Fruit fly (Drosophila melanogaster) whole organism, embryonic: ENCODE measurements around the gene tbrd-1.

Experiments used
- BEAF-32 ChIP-seq: fragments of 200-800 bp; sonication (Bioruptor generic); optimal IDR thresholded peaks from 3 replicates; lab custom pipeline; 2017; ENCODE audit warnings: missing biosample characterization, missing genetic modification characterization, mild to moderate bottlenecking, moderate library complexity, missing genetic modification reagents
- BtbVII ChIP-seq: fragments of 200-800 bp; sonication (Bioruptor generic); optimal IDR thresholded peaks from 3 replicates; lab custom pipeline; 2017; ENCODE audit warnings: missing biosample characterization, mild to moderate bottlenecking, missing genetic modification characterization
- CG10209 ChIP-seq: fragments of 200-800 bp; sonication (Bioruptor generic); optimal IDR thresholded peaks from 3 replicates; lab custom pipeline; 2017; ENCODE audit warnings: missing biosample characterization, mild to moderate bottlenecking, missing genetic modification characterization, missing genetic modification reagents
- CG10431 ChIP-seq: fragments of 200-800 bp; sonication (Bioruptor generic); optimal IDR thresholded peaks from 3 replicates; lab custom pipeline; 2018; ENCODE audit warnings: missing biosample characterization, mild to moderate bottlenecking, missing genetic modification characterization
- CG11398 ChIP-seq: fragments of 200-800 bp; sonication (Bioruptor generic); optimal IDR thresholded peaks from 2 replicates; lab custom pipeline; 2016; ENCODE audit warnings: missing biosample characterization, missing genetic modification characterization
- CG11560 ChIP-seq: fragments of 200-800 bp; sonication (Bioruptor generic); IDR thresholded peaks from 3 replicates; pipeline ENCODE4 v1.3.6; 2022; ENCODE audit warnings: missing biosample characterization, missing genetic modification characterization
- CG12659 ChIP-seq: fragments of 200-800 bp; sonication (Bioruptor generic); optimal IDR thresholded peaks from 3 replicates; lab custom pipeline; 2017; ENCODE audit warnings: mild to moderate bottlenecking, missing biosample characterization, missing genetic modification reagents, missing genetic modification characterization
- CG13624 ChIP-seq: fragments of 200-800 bp; sonication (Bioruptor generic); optimal IDR thresholded peaks from 2 replicates; lab custom pipeline; 2016; ENCODE audit warnings: missing biosample characterization, missing genetic modification characterization
- CG15073 ChIP-seq: fragments of 200-800 bp; sonication (Bioruptor generic); optimal IDR thresholded peaks from 2 replicates; lab custom pipeline; 2016; ENCODE audit warnings: missing biosample characterization, missing genetic modification characterization
- CG15514 ChIP-seq: fragments of 200-800 bp; sonication (Bioruptor generic); optimal IDR thresholded peaks from 3 replicates; lab custom pipeline; 2017; ENCODE audit warnings: missing biosample characterization, missing genetic modification characterization, mild to moderate bottlenecking, moderate library complexity, missing genetic modification reagents
- CG1603 ChIP-seq: fragments of 200-800 bp; sonication (Bioruptor generic); optimal IDR thresholded peaks from 2 replicates; lab custom pipeline; 2019; ENCODE audit warnings: missing biosample characterization, mild to moderate bottlenecking, missing genetic modification characterization, moderate library complexity
- CG1647 ChIP-seq: fragments of 200-800 bp; sonication (Bioruptor generic); optimal IDR thresholded peaks from 3 replicates; lab custom pipeline; 2016; ENCODE audit warnings: missing biosample characterization, missing genetic modification characterization
- CG1832 ChIP-seq: fragments of 200-800 bp; sonication (Bioruptor generic); optimal IDR thresholded peaks from 2 replicates; lab custom pipeline; 2017; ENCODE audit warnings: missing biosample characterization, mild to moderate bottlenecking, missing genetic modification characterization, inconsistent platforms
- CG18764 ChIP-seq: fragments of 200-800 bp; sonication (Bioruptor generic); optimal IDR thresholded peaks from 3 replicates; lab custom pipeline; 2016; ENCODE audit warnings: missing biosample characterization, missing genetic modification characterization
- CG2129 ChIP-seq: fragments of 200-800 bp; sonication (Bioruptor generic); IDR thresholded peaks from 2 replicates; pipeline ENCODE4 v1.3.6; 2022; ENCODE audit warnings: missing biosample characterization, missing genetic modification characterization; ENCODE audit not compliant: partially characterized antibody
- CG2199 ChIP-seq: fragments of 200-800 bp; sonication (Bioruptor generic); IDR thresholded peaks from 3 replicates; pipeline ENCODE4 v1.3.6; 2022; ENCODE audit warnings: missing biosample characterization, missing genetic modification characterization
- CG30431 ChIP-seq: fragments of 200-800 bp; sonication (Bioruptor generic); optimal IDR thresholded peaks from 2 replicates; lab custom pipeline; 2017; ENCODE audit warnings: missing biosample characterization, missing genetic modification characterization
- CG3407 ChIP-seq: fragments of 200-800 bp; sonication (Bioruptor generic); optimal IDR thresholded peaks from 2 replicates; lab custom pipeline; 2018; ENCODE audit warnings: missing biosample characterization, mild to moderate bottlenecking, missing genetic modification characterization
- CG3726 ChIP-seq: fragments of 200-800 bp; sonication (Bioruptor generic); IDR thresholded peaks from 3 replicates; pipeline ENCODE4, ENCODE4 v1.3.6; 2022; ENCODE audit warnings: missing biosample characterization, missing genetic modification characterization
- CG7839 ChIP-seq: fragments of 200-800 bp; sonication (Bioruptor generic); optimal IDR thresholded peaks from 3 replicates; lab custom pipeline; 2018; ENCODE audit warnings: missing biosample characterization, mild to moderate bottlenecking, missing genetic modification characterization, moderate library complexity
- CG9817 ChIP-seq: fragments of 200-800 bp; sonication (Bioruptor generic); optimal IDR thresholded peaks from 2 replicates; lab custom pipeline; 2018; ENCODE audit warnings: missing biosample characterization, mild to moderate bottlenecking, missing genetic modification characterization, moderate library complexity
- CG9876 ChIP-seq: fragments of 200-800 bp; sonication (Bioruptor generic); optimal IDR thresholded peaks from 2 replicates; lab custom pipeline; 2016; ENCODE audit warnings: missing biosample characterization, missing genetic modification characterization
- Chrac-16 ChIP-seq: fragments of 200-800 bp; sonication (Bioruptor generic); optimal IDR thresholded peaks from 3 replicates; lab custom pipeline; 2016; ENCODE audit warnings: missing biosample characterization, missing genetic modification characterization
- E2f2 ChIP-seq: fragments of 200-800 bp; sonication (Bioruptor generic); IDR thresholded peaks from 2 replicates; pipeline ENCODE4 v1.3.6; 2022; ENCODE audit warnings: missing biosample characterization, missing genetic modification characterization
- Elba2 ChIP-seq: fragments of 200-800 bp; sonication (Bioruptor generic); optimal IDR thresholded peaks from 3 replicates; lab custom pipeline; 2016; ENCODE audit warnings: missing biosample characterization, missing genetic modification characterization
- Fer1 ChIP-seq: fragments of 200-800 bp; sonication (Bioruptor generic); optimal IDR thresholded peaks from 2 replicates; lab custom pipeline; 2017; ENCODE audit warnings: missing biosample characterization, mild to moderate bottlenecking, missing genetic modification characterization
- HLH4C ChIP-seq: fragments of 200-800 bp; sonication (Bioruptor generic); IDR thresholded peaks from 3 replicates; pipeline ENCODE4 v1.3.6; 2022; ENCODE audit warnings: missing biosample characterization, missing genetic modification characterization; ENCODE audit not compliant: partially characterized antibody
- HLHmδ ChIP-seq: fragments of 200-800 bp; sonication (Bioruptor generic); optimal IDR thresholded peaks from 2 replicates; lab custom pipeline; 2018; ENCODE audit warnings: missing biosample characterization, mild to moderate bottlenecking, missing genetic modification characterization, moderate library complexity
- Mes4 ChIP-seq: fragments of 200-800 bp; sonication (Bioruptor generic); optimal IDR thresholded peaks from 2 replicates; lab custom pipeline; 2016; ENCODE audit warnings: missing biosample characterization, missing genetic modification characterization
- Myb ChIP-seq: fragments of 200-800 bp; sonication (Bioruptor generic); optimal IDR thresholded peaks from 2 replicates; lab custom pipeline; 2016; ENCODE audit warnings: missing biosample characterization, missing genetic modification characterization
- NFAT ChIP-seq: fragments of 200-800 bp; sonication (Bioruptor generic); IDR thresholded peaks from 2 replicates; pipeline ENCODE4 v1.3.6; 2022; ENCODE audit warnings: missing biosample characterization, missing genetic modification characterization
- Nf-YA ChIP-seq: fragments of 200-800 bp; sonication (Bioruptor generic); IDR thresholded peaks from 2 replicates; pipeline ENCODE4 v1.3.6; 2022; ENCODE audit warnings: missing biosample characterization, missing genetic modification characterization
- Rfx ChIP-seq: fragments of 200-800 bp; sonication (Bioruptor generic); IDR thresholded peaks from 2 replicates; pipeline ENCODE4 v1.3.6; 2022; ENCODE audit warnings: missing biosample characterization, missing genetic modification characterization
- Side ChIP-seq: fragments of 200-800 bp; sonication (Bioruptor generic); optimal IDR thresholded peaks from 2 replicates; lab custom pipeline; 2016; ENCODE audit warnings: missing biosample characterization, missing genetic modification characterization
- Six4 ChIP-seq: fragments of 200-800 bp; sonication (Bioruptor generic); optimal IDR thresholded peaks from 2 replicates; lab custom pipeline; 2016; ENCODE audit warnings: missing biosample characterization, missing genetic modification characterization
- Sox102F ChIP-seq: fragments of 200-800 bp; sonication (Bioruptor generic); optimal IDR thresholded peaks from 2 replicates; lab custom pipeline; 2018; ENCODE audit warnings: missing biosample characterization, mild to moderate bottlenecking, missing genetic modification characterization, moderate library complexity
- Sry-β ChIP-seq: fragments of 200-800 bp; sonication (Bioruptor generic); optimal IDR thresholded peaks from 2 replicates; lab custom pipeline; 2018; ENCODE audit warnings: missing biosample characterization, mild to moderate bottlenecking, missing genetic modification characterization, moderate library complexity
- TFAM ChIP-seq: fragments of 200-800 bp; sonication (Bioruptor generic); optimal IDR thresholded peaks from 2 replicates; lab custom pipeline; 2017; ENCODE audit warnings: missing biosample characterization, missing genetic modification characterization, inconsistent platforms
- ato ChIP-seq: fragments of 200-800 bp; sonication (Bioruptor generic); IDR thresholded peaks from 2 replicates; pipeline ENCODE4 v1.3.6; 2022; ENCODE audit warnings: missing biosample characterization, missing genetic modification characterization; ENCODE audit not compliant: partially characterized antibody
- bab2 ChIP-seq: fragments of 200-800 bp; sonication (Bioruptor generic); optimal IDR thresholded peaks from 2 replicates; lab custom pipeline; 2016; ENCODE audit warnings: missing biosample characterization, missing genetic modification characterization
- dimm ChIP-seq: fragments of 200-800 bp; sonication (Bioruptor generic); IDR thresholded peaks from 2 replicates; pipeline ENCODE4 v1.3.6; 2022; ENCODE audit warnings: missing biosample characterization, missing genetic modification characterization
- en ChIP-seq: fragments of 200-800 bp; sonication (Bioruptor generic); optimal IDR thresholded peaks from 2 replicates; lab custom pipeline; 2016; ENCODE audit warnings: missing biosample characterization, missing genetic modification characterization
- ewg ChIP-seq: fragments of 200-800 bp; sonication (Bioruptor generic); optimal IDR thresholded peaks from 3 replicates; lab custom pipeline; 2017; ENCODE audit warnings: mild to moderate bottlenecking, missing biosample characterization, missing genetic modification reagents, missing genetic modification characterization
- grn ChIP-seq: fragments of 200-800 bp; sonication (Bioruptor generic); optimal IDR thresholded peaks from 3 replicates; lab custom pipeline; 2017; ENCODE audit warnings: missing biosample characterization, missing genetic modification characterization
- kay ChIP-seq: fragments of 200-800 bp; sonication (Bioruptor generic); optimal IDR thresholded peaks from 2 replicates; lab custom pipeline; 2016; ENCODE audit warnings: missing biosample characterization, missing genetic modification characterization
- ken ChIP-seq: fragments of 200-800 bp; sonication (Bioruptor generic); IDR thresholded peaks from 3 replicates; pipeline ENCODE4 v1.3.6; 2022; ENCODE audit warnings: missing biosample characterization, missing genetic modification characterization
- pnt ChIP-seq: fragments of 200-800 bp; sonication (Bioruptor generic); optimal IDR thresholded peaks from 3 replicates; lab custom pipeline; 2016; ENCODE audit warnings: missing biosample characterization, missing genetic modification characterization
- psq ChIP-seq: fragments of 200-800 bp; sonication (Bioruptor generic); optimal IDR thresholded peaks from 2 replicates; lab custom pipeline; 2017; ENCODE audit warnings: missing biosample characterization, missing genetic modification characterization
- row ChIP-seq: fragments of 200-800 bp; sonication (Bioruptor generic); IDR thresholded peaks from 3 replicates; pipeline ENCODE4 v1.3.6; 2022; ENCODE audit warnings: missing biosample characterization, missing genetic modification characterization
- sim ChIP-seq: fragments of 200-800 bp; sonication (Bioruptor generic); IDR thresholded peaks from 2 replicates; pipeline ENCODE4 v1.3.6; 2022; ENCODE audit warnings: missing biosample characterization, missing genetic modification characterization
- tin ChIP-seq: fragments of 200-800 bp; sonication (Bioruptor generic); optimal IDR thresholded peaks from 3 replicates; lab custom pipeline; 2016; ENCODE audit warnings: missing biosample characterization, missing genetic modification characterization
- toy ChIP-seq: fragments of 200-800 bp; sonication (Bioruptor generic); IDR thresholded peaks from 2 replicates; pipeline ENCODE4 v1.3.6; 2022; ENCODE audit warnings: missing biosample characterization, missing genetic modification characterization
- twi ChIP-seq: fragments of 200-800 bp; optimal IDR thresholded peaks from 2 replicates; lab custom pipeline; 2019; ENCODE audit warnings: missing biosample characterization, mild to moderate bottlenecking, missing genetic modification characterization, moderate library complexity
- vvl ChIP-seq: fragments of 200-800 bp; sonication (Bioruptor generic); IDR thresholded peaks from 2 replicates; pipeline ENCODE4 v1.3.6; 2022; ENCODE audit warnings: missing biosample characterization, missing genetic modification characterization

Gene tbrd-1

DNA sequence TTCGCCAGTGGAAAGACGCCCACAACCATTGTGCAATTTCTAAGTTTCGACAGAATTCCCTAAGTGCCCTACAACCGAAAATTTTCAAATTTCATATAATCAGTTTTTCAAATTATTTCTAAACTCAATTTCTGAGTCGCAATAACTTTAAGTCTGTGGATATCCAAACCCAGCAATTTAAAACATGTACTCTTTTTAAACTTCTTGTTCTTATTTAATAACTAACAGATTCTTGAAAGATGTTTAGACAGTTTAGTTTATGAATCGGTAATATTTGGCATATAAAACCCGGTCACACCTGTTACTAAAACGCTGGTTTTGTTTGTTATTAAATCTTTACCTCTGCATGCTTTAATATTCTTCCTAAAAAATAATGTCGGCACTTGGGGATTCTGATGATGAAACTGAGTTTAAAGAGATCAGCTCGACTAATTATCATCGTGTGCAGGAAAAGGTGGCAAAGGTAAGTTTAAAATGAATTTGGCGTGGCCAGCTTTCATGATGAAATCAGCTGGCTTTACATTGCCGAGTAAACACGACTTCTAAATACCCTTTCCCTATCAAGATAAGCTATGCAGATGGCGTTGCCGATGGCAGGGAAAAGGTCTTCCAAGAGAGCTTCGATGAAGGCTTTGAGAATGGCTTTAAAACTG is 35.7 kb upstream of the tbrd-1 start, which contains the start of the genes CG43998, CG43999 and CG31142 (continued):
- TF ChIP-seq toy, result no peak
- TF ChIP-seq TFAM (GFP tag; lab: Kevin White, UChicago), result no peak
- TF ChIP-seq CG10209 (GFP tag; lab: Kevin White, UChicago), result no peak
- TF ChIP-seq Elba2, result no peak
- peak; percentile 32 for TF ChIP-seq E2f2 (GFP tag; lab: Robert Waterston, UW)
- no peak for TF ChIP-seq CG9876 (GFP tag; lab: Kevin White, UChicago)
- no peak for TF ChIP-seq pnt
- no peak for TF ChIP-seq vvl (GFP tag; lab: Robert Waterston, UW)
- TF ChIP-seq CG2129 (GFP tag; lab: Robert Waterston, UW), result no peak
- TF ChIP-seq tin, result no peak
- TF ChIP-seq CG15073 (GFP tag; lab: Kevin White, UChicago), result no peak
- no peak for TF ChIP-seq ewg (GFP tag; lab: Kevin White, UChicago)
- no peak for TF ChIP-seq Six4
- no peak for TF ChIP-seq HLH4C (GFP tag; lab: Robert Waterston, UW)
- TF ChIP-seq Sox102F (GFP tag; lab: Kevin White, UChicago), result no peak
- no peak for TF ChIP-seq CG30431
- no peak for TF ChIP-seq CG13624
- no peak for TF ChIP-seq sim (GFP tag; lab: Robert Waterston, UW)
- no peak for TF ChIP-seq Chrac-16
- peak; percentile 41 for TF ChIP-seq Myb (GFP tag; lab: Kevin White, UChicago)
- no peak for TF ChIP-seq grn
- no peak for TF ChIP-seq en (GFP tag; lab: Kevin White, UChicago)
- TF ChIP-seq CG7839, result no peak
- no peak for TF ChIP-seq CG11560 (tag; lab: Robert Waterston, UW)
- TF ChIP-seq dimm (GFP tag; lab: Robert Waterston, UW), result no peak
- no peak for TF ChIP-seq CG1832 (GFP tag; lab: Kevin White, UChicago)
- TF ChIP-seq Mes4 (GFP tag; lab: Kevin White, UChicago), result no peak
- no peak for TF ChIP-seq CG11398 (GFP tag; lab: Kevin White, UChicago)
- TF ChIP-seq CG3726 (GFP tag; lab: Robert Waterston, UW), result no peak
- TF ChIP-seq CG1603, result no peak
- TF ChIP-seq Fer1, result no peak
- TF ChIP-seq ato (GFP tag; lab: Robert Waterston, UW), result no peak
- TF ChIP-seq CG10431, result no peak
- no peak for TF ChIP-seq twi (tag; lab: Kevin White, UChicago)
- no peak for TF ChIP-seq psq
- TF ChIP-seq CG1647, result no peak
- no peak for TF ChIP-seq CG3407 (GFP tag; lab: Kevin White, UChicago)
- TF ChIP-seq HLHmδ (GFP tag; lab: Kevin White, UChicago), result no peak
- no peak for TF ChIP-seq CG2199 (GFP tag; lab: Robert Waterston, UW)
- no peak for TF ChIP-seq CG18764
- no peak for TF ChIP-seq Sry-β (GFP tag; lab: Kevin White, UChicago)
- no peak for TF ChIP-seq Rfx

DNA sequence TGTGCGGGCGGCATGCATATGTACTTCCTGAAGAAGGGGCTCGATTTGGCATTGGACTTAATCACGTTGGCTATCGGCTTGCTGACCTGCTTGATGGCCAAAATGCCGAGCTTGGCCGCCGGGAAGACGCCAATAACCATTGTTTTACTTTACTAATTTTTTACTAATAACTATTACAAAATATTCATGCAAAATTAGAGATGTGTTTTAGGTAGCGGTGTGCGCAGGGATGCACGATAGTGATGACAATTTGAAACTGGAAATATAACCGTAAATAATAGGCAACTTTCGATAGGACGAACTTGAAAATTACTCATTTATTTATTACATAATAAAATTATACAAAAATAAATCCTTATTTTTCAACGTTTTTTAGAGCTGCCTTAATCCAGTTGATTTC is 34.1 kb upstream of the tbrd-1 start, which contains the start of gene CG13601:
Gene CG13601, minus strand, starts transcription at position 206 of the 400 bp plus-strand sequence.
- TF ChIP-seq bab2 (GFP tag; lab: Kevin White, UChicago) (no peak), ken (GFP tag; lab: Robert Waterston, UW) (no peak), CG12659 (GFP tag; lab: Kevin White, UChicago) (peak; percentile 50), BEAF-32 (GFP tag; lab: Kevin White, UChicago) (peak; percentile 82), CG9817 (tag; lab: Kevin White, UChicago) (peak; percentile 12), Nf-YA (GFP tag; lab: Robert Waterston, UW) (no peak), CG15514 (peak; percentile 64), kay (no peak), dimm (GFP tag; lab: Robert Waterston, UW) (no peak), row (GFP tag; lab: Robert Waterston, UW) (peak; percentile 84), CG1832 (GFP tag; lab: Kevin White, UChicago) (no peak), Side (no peak), NFAT (GFP tag; lab: Robert Waterston, UW) (peak; percentile 56; the same call in 1 of the 2 replicates), BtbVII (GFP tag; lab: Kevin White, UChicago) (no peak)
